Fruit fly (Drosophila melanogaster): Measurements from ENCODE around the gene PhKgamma.
A peak's percentile ranks its signal among the peaks of the same experiment; 100 is the strongest.

Gene PhKgamma

DNA sequence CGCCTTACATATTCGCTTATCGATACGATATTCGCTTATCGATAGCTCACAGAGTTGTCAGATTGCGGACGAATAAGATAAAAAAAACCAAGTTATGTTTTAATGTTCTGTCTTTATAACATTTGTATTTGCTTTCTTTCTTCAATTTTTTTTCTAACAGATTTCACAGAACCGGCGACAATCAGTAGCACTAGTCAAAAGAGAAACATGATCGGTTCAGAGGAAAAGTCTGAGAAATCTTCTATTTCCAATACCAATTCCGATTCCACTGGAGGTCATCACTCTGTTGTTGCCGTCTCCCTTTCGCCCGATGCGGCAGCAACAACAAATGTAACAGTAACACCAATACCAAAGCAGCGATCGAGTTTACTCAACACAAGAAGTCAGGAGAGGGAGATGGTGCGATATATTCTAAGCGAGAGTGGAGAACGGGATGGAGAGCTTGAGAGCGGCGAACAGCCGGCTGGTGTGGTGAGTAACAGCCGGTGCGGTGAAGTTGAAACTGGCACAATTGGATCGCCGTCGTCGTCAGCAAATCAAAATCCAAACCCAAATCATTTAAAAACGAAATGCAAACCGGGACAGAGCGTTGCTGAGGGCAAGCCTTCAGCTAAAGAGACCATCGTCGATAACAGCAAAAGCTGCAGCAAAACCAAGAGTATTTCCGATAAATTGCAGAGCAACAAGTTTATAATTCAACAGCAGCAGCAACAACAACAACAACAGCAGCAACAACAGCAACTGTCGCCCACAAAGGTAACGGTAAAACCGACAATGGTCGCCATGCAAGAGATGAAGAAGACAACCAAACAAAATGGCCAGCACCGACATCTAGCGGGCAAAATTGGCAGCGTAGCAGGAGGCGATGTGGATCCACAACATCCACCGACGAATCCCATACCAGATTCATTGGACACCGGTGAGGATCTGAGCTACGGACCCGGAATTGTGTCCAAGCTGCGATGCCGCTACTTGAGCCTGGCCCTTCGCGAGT is 13.1 kb upstream of the PhKgamma start (continued):
- TF ChIP-seq CG6163 (GFP tag; IDR thresholded peaks at IDR 0.05): peak; percentile 15; the same call in 2 of the 3 replicates
- TF ChIP-seq Sox102F (GFP tag; optimal IDR thresholded peaks at IDR 0.05): peak; percentile 68
- peak; percentile 71 for TF ChIP-seq cyc (GFP tag; optimal IDR thresholded peaks at IDR 0.05)
- TF ChIP-seq Eip75B (GFP tag; optimal IDR thresholded peaks at IDR 0.05): peak; percentile 54
- peak; percentile 72 for TF ChIP-seq topi (GFP tag; optimal IDR thresholded peaks at IDR 0.05)
- peak; percentile 37 for TF ChIP-seq spab (GFP tag; optimal IDR thresholded peaks at IDR 0.05)
- TF ChIP-seq CG6792 (GFP tag; optimal IDR thresholded peaks at IDR 0.05): peak; percentile 45
- peak; percentile 55 for TF ChIP-seq CG11902 (GFP tag; optimal IDR thresholded peaks at IDR 0.05)
- TF ChIP-seq CG8632 (GFP tag; optimal IDR thresholded peaks at IDR 0.05): peak; percentile 58
- no peak for TF ChIP-seq fd59A (GFP tag; optimal IDR thresholded peaks at IDR 0.05)
- no peak for TF ChIP-seq dac (GFP tag; optimal IDR thresholded peaks at IDR 0.05)

DNA sequence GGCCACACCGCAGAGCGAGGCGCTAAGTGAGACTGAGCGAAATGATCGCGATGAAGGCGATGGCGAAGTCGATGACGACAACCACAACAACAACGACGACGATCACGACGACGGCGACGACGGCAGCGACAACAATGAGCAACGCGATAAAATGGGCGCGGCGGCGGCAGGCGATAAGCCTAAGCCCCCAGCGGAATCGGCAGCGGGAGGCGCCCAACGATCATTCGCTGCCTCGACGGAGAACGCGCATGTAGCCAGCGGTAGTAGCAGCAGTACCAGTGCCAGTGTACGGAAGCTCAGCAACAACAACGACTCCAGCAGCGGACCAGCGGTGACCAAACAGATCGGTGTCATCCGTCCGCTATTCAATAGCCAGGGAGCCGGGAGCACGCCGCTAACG is 11.5 kb upstream of the PhKgamma start:
- TF ChIP-seq OdsH (GFP tag; optimal IDR thresholded peaks at IDR 0.05) (no peak), lz (GFP tag; optimal IDR thresholded peaks at IDR 0.05) (no peak), dac (GFP tag; optimal IDR thresholded peaks at IDR 0.05) (no peak), CG9139 (GFP tag; optimal IDR thresholded peaks at IDR 0.05) (no peak), Met (GFP tag; optimal IDR thresholded peaks at IDR 0.05) (no peak), CG10669 (GFP tag; optimal IDR thresholded peaks at IDR 0.05) (no peak), salr (GFP tag; optimal IDR thresholded peaks at IDR 0.05) (no peak), Hr38 (GFP tag; optimal IDR thresholded peaks at IDR 0.05) (no peak), CG11902 (GFP tag; optimal IDR thresholded peaks at IDR 0.05) (no peak), Blimp-1 (GFP tag; optimal IDR thresholded peaks at IDR 0.05) (no peak), CG7368 (GFP tag; optimal IDR thresholded peaks at IDR 0.05) (no peak), acj6 (GFP tag; optimal IDR thresholded peaks at IDR 0.05) (no peak), pdm3 (GFP tag; optimal IDR thresholded peaks at IDR 0.05) (no peak), CG3919 (GFP tag; optimal IDR thresholded peaks at IDR 0.05) (no peak), Eip78C (GFP tag) (peak; percentile 22), CG4318 (GFP tag; optimal IDR thresholded peaks at IDR 0.05) (no peak), CG15336 (GFP tag; IDR thresholded peaks at IDR 0.05) (no peak), Sox15 (GFP tag; optimal IDR thresholded peaks at IDR 0.05) (no peak), CG32006 (GFP tag; optimal IDR thresholded peaks at IDR 0.05) (no peak), CG1621 (tag; optimal IDR thresholded peaks at IDR 0.05) (no peak), svp (GFP tag) (peak; percentile 85), Sox14 (GFP tag; optimal IDR thresholded peaks at IDR 0.05) (peak; percentile 63), cyc (GFP tag; optimal IDR thresholded peaks at IDR 0.05) (no peak), CG8319 (GFP tag; optimal IDR thresholded peaks at IDR 0.05) (no peak), CG10631 (GFP tag; optimal IDR thresholded peaks at IDR 0.05) (no peak), Gug (GFP tag; IDR thresholded peaks at IDR 0.05) (no peak), Hr39 (GFP tag; optimal IDR thresholded peaks at IDR 0.05) (no peak), CG6792 (GFP tag; optimal IDR thresholded peaks at IDR 0.05) (no peak), Hr4 (GFP tag; optimal IDR thresholded peaks at IDR 0.05) (no peak), Lpt (GFP tag; optimal IDR thresholded peaks at IDR 0.05) (no peak), Sox102F (GFP tag; optimal IDR thresholded peaks at IDR 0.05) (no peak), Eip75B (GFP tag; optimal IDR thresholded peaks at IDR 0.05) (peak; percentile 7), fkh (GFP tag; optimal IDR thresholded peaks at IDR 0.05) (peak; percentile 10), net (GFP tag; optimal IDR thresholded peaks at IDR 0.05) (no peak), eg (GFP tag; IDR thresholded peaks at IDR 0.05) (peak; percentile 42; the same call in 1 of the 3 replicates), CG11762 (GFP tag; optimal IDR thresholded peaks at IDR 0.05; ENCODE audit: insufficient read depth) (no peak), Ets96B (tag; optimal IDR thresholded peaks at IDR 0.05) (no peak), CG8632 (GFP tag; optimal IDR thresholded peaks at IDR 0.05) (no peak), spab (GFP tag; optimal IDR thresholded peaks at IDR 0.05) (no peak), CG31627 (GFP tag; optimal IDR thresholded peaks at IDR 0.05) (no peak), ss (GFP tag; optimal IDR thresholded peaks at IDR 0.05) (peak in 1 of 2 experiments; percentile 42), Eip93F (GFP tag; optimal IDR thresholded peaks at IDR 0.05) (peak; percentile 37), CG34406 (GFP tag; optimal IDR thresholded peaks at IDR 0.05) (no peak), achi (GFP tag; optimal IDR thresholded peaks at IDR 0.05) (no peak)

Data from whole organism, prepupa.